Fruit fly (Drosophila melanogaster) whole organism, wandering third instar larva: Measurements from ENCODE around the gene RpL13A.

Source experiments
- CG32264 ChIP-seq: fragments of 200-800 bp; sonication (Bioruptor generic); optimal IDR thresholded peaks from 2 replicates; lab custom pipeline; 2016; ENCODE audit warnings: missing biosample characterization, missing genetic modification characterization
- CG9705 ChIP-seq: fragments of 200-800 bp; sonication (Bioruptor generic); optimal IDR thresholded peaks from 2 replicates; lab custom pipeline; 2018; ENCODE audit warnings: missing biosample characterization, mild to moderate bottlenecking, missing genetic modification characterization
- CrebA ChIP-seq: fragments of 200-800 bp; sonication (Bioruptor generic); optimal IDR thresholded peaks from 2 replicates; lab custom pipeline; 2016; ENCODE audit warnings: missing biosample characterization, mild to moderate bottlenecking, missing genetic modification characterization, borderline replicate concordance
- Dfd ChIP-seq: fragments of >200 bp; optimal IDR thresholded peaks from 2 replicates; lab custom pipeline; 2017; ENCODE audit warnings: missing biosample characterization, missing genetic modification characterization
- Dif ChIP-seq: fragments of 200-275, 200-300 bp; sonication (Bioruptor generic); optimal IDR thresholded peaks from 2 replicates; lab custom pipeline; 2018; ENCODE audit warnings: missing biosample characterization, missing genetic modification characterization; ENCODE audit not compliant: partially characterized antibody
- HLH106 ChIP-seq: fragments of 200-800 bp; optimal IDR thresholded peaks from 3 replicates; lab custom pipeline; 2019; ENCODE audit warnings: missing biosample characterization, mild to moderate bottlenecking, missing genetic modification characterization, moderate library complexity
- Hnf4 ChIP-seq: fragments of 200-800 bp; sonication (Bioruptor generic); optimal IDR thresholded peaks from 2 replicates; lab custom pipeline; 2016; ENCODE audit warnings: missing biosample characterization, mild to moderate bottlenecking, missing genetic modification characterization
- Hr78 ChIP-seq: fragments of >200 bp; optimal IDR thresholded peaks from 2 replicates; lab custom pipeline; 2017; ENCODE audit warnings: missing biosample characterization, missing genetic modification characterization
- Hr83 ChIP-seq: fragments of 200-300 bp; sonication (Bioruptor generic); optimal IDR thresholded peaks from 2 replicates; lab custom pipeline; 2016; ENCODE audit warnings: missing biosample characterization, mild to moderate bottlenecking, missing genetic modification characterization, moderate library complexity; ENCODE audit not compliant: poor library complexity, severe bottlenecking
- Jra ChIP-seq: sonication (Bioruptor generic); optimal IDR thresholded peaks from 2 replicates; lab custom pipeline; 2016; ENCODE audit warnings: missing biosample characterization, missing genetic modification characterization
- Mio ChIP-seq: sonication (Bioruptor generic); optimal IDR thresholded peaks from 2 replicates; lab custom pipeline; 2016; ENCODE audit warnings: missing biosample characterization, missing genetic modification characterization
- Myc ChIP-seq: fragments of >200 bp; optimal IDR thresholded peaks from 2 replicates; lab custom pipeline; 2017
- N ChIP-seq: fragments of >200 bp; optimal IDR thresholded peaks from 2 replicates; lab custom pipeline; 2018; ENCODE audit warnings: missing biosample characterization, missing external identifiers, missing genetic modification characterization
- OdsH ChIP-seq: fragments of 200-800 bp; sonication (Bioruptor generic); optimal IDR thresholded peaks from 2 replicates; lab custom pipeline; 2016; ENCODE audit warnings: missing biosample characterization, mild to moderate bottlenecking, missing genetic modification characterization
- Rel ChIP-seq, 2 experiments: fragments of 200-800 bp; sonication (Bioruptor generic) in 1 of 2; optimal IDR thresholded peaks; 2 replicates in 1 of 2; 3 replicates in 1 of 2; lab custom pipeline; 2016 to 2019; ENCODE audit warnings: mild to moderate bottlenecking in 2 of 2, missing biosample characterization in 2 of 2, missing genetic modification characterization in 2 of 2, moderate library complexity in 1 of 2
- Sp1 ChIP-seq: fragments of 200-800 bp; sonication (Bioruptor generic); optimal IDR thresholded peaks from 3 replicates; lab custom pipeline; 2019; ENCODE audit warnings: missing biosample characterization, mild to moderate bottlenecking, missing genetic modification characterization, moderate library complexity
- Vsx2 ChIP-seq: fragments of 200-300, 225-300 bp; sonication (Bioruptor generic); optimal IDR thresholded peaks from 2 replicates; lab custom pipeline; 2018; ENCODE audit warnings: missing biosample characterization, missing genetic modification characterization; ENCODE audit not compliant: partially characterized antibody
- br ChIP-seq: fragments of 200-800 bp; sonication (Bioruptor generic); optimal IDR thresholded peaks from 2 replicates; lab custom pipeline; 2016; ENCODE audit warnings: missing biosample characterization, missing genetic modification characterization
- brk ChIP-seq: fragments of 200-800 bp; sonication (Bioruptor generic); optimal IDR thresholded peaks from 2 replicates; lab custom pipeline; 2016; ENCODE audit warnings: missing biosample characterization, mild to moderate bottlenecking, missing genetic modification characterization
- dl ChIP-seq, 2 experiments: fragments of 175-275, 200-275 bp in 1 of 2; fragments of 200-275 bp in 1 of 2; sonication (Bioruptor generic); optimal IDR thresholded peaks; lab custom pipeline; 2018; ENCODE audit warnings: mild to moderate bottlenecking in 2 of 2, missing biosample characterization in 2 of 2, missing genetic modification characterization in 2 of 2, moderate library complexity in 2 of 2; ENCODE audit not compliant: partially characterized antibody in 2 of 2, insufficient read depth in 1 of 2
- dmrt93B ChIP-seq: fragments of 200-800 bp; sonication (Bioruptor generic); optimal IDR thresholded peaks from 2 replicates; lab custom pipeline; 2018; ENCODE audit warnings: missing biosample characterization, mild to moderate bottlenecking, missing genetic modification characterization
- dsf ChIP-seq: sonication (Bioruptor generic); optimal IDR thresholded peaks from 2 replicates; lab custom pipeline; 2016; ENCODE audit warnings: missing biosample characterization, missing genetic modification characterization, borderline replicate concordance
- ey ChIP-seq: fragments of 200-800 bp; sonication (Bioruptor generic); optimal IDR thresholded peaks from 2 replicates; lab custom pipeline; 2016; ENCODE audit warnings: missing biosample characterization, missing genetic modification characterization
- foxo ChIP-seq, 2 experiments: fragments of 200-800 bp; sonication (Bioruptor generic); optimal IDR thresholded peaks; 2 replicates in 1 of 2; 3 replicates in 1 of 2; lab custom pipeline; 2016 to 2017; ENCODE audit warnings: missing biosample characterization in 2 of 2, missing genetic modification characterization in 2 of 2
- h ChIP-seq: fragments of 200-800 bp; sonication (Bioruptor generic); optimal IDR thresholded peaks from 3 replicates; lab custom pipeline; 2016; ENCODE audit warnings: missing biosample characterization, mild to moderate bottlenecking, missing genetic modification characterization
- jim ChIP-seq: fragments of 175-275, 200-325 bp; sonication (Bioruptor generic); optimal IDR thresholded peaks from 2 replicates; lab custom pipeline; 2016; ENCODE audit warnings: missing biosample characterization, mild to moderate bottlenecking, missing genetic modification characterization
- lola ChIP-seq: fragments of >200 bp; optimal IDR thresholded peaks from 2 replicates; lab custom pipeline; 2017; ENCODE audit warnings: missing biosample characterization, missing genetic modification characterization
- pan ChIP-seq: fragments of >200 bp; optimal IDR thresholded peaks from 2 replicates; lab custom pipeline; 2017
- psq ChIP-seq: fragments of 200-800 bp; sonication (Bioruptor generic); optimal IDR thresholded peaks from 3 replicates; lab custom pipeline; 2017; ENCODE audit warnings: missing biosample characterization, mild to moderate bottlenecking, missing genetic modification characterization, moderate library complexity
- rgr ChIP-seq: fragments of 200-800 bp; sonication (Bioruptor generic); optimal IDR thresholded peaks from 3 replicates; lab custom pipeline; 2016; ENCODE audit warnings: missing biosample characterization, mild to moderate bottlenecking, missing genetic modification characterization
- sage ChIP-seq: fragments of 200-800 bp; sonication (Bioruptor generic); optimal IDR thresholded peaks from 2 replicates; lab custom pipeline; 2016; ENCODE audit warnings: missing biosample characterization, mild to moderate bottlenecking, missing genetic modification characterization
- tai ChIP-seq: sonication (Bioruptor generic); optimal IDR thresholded peaks from 2 replicates; lab custom pipeline; 2016; ENCODE audit warnings: missing biosample characterization, missing genetic modification characterization
- usp ChIP-seq: fragments of >200 bp; optimal IDR thresholded peaks from 2 replicates; lab custom pipeline; 2017; ENCODE audit warnings: missing biosample characterization, missing genetic modification characterization
- woc ChIP-seq: sonication (Bioruptor generic); optimal IDR thresholded peaks from 2 replicates; lab custom pipeline; 2016; ENCODE audit warnings: missing biosample characterization, mild to moderate bottlenecking, missing genetic modification characterization

The RpL13A gene

DNA sequence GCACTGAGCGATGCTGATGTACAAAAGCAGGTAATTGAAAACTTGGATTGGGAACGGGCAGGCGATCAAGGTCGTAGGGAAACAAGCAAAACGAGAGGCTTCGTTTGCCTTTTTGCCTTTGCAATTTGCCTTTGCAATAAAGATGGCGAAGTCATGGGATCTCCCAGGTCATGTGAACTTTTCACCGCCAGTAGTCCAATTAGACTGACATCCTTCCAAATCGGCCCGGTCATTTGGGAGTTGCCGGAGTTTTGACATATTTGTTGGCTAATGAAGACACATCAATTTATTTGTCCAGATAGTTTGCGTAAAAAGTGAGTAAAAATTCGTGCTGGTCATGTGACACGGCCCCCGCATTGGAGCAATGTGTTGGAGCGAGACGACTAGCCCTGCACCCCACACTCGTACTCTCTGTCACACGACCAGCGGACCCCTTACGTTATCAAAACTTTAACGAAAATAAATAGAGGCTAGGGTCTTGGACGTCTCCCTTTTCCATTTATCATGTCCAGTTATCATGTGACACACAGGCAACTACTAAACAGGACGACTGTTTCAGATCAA is 32.2 kb upstream of the RpL13A start:
- TF ChIP-seq Sp1 (GFP tag; lab: Kevin White, UChicago): no peak
- TF ChIP-seq Rel (GFP tag; optimal IDR thresholded peaks at IDR 0.05; lab: Kevin White, UChicago): no peak
- TF ChIP-seq Rel (tag; optimal IDR thresholded peaks at IDR 0.05; lab: Kevin White, UChicago): peak; percentile 44

DNA sequence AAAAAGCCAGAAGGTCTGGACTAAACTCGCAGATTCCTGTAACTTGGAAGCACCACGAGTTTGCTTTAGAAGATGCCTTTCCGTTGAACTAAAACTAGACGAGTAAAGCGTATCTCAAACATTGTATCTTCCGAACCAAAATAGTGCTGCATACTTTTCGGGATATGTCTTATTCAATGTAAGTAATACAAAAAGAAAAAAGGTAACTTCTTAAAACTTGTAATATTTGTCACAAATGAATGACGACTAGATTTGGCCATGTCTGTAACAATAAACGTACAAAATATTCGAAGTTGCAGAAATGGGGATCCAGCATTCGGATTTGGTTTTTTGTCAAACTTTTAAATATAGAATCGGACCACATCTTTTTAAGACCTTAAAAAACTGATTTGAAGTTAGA is 29.4 kb upstream of the RpL13A start:
- no peak for TF ChIP-seq brk (GFP tag; lab: Kevin White, UChicago)
- TF ChIP-seq Myc (lab: Kevin White, UChicago): peak; percentile 31
- TF ChIP-seq lola: no peak
- no peak for TF ChIP-seq dl (GFP tag; optimal IDR thresholded peaks at IDR 0.05; lab: Kevin White, UChicago; ENCODE audit: insufficient read depth in 1 of 2, partially characterized antibody in 2 of 2)
- no peak for TF ChIP-seq h (GFP tag; lab: Kevin White, UChicago)
- peak; percentile 3 for TF ChIP-seq N (GFP tag; lab: Kevin White, UChicago)

DNA sequence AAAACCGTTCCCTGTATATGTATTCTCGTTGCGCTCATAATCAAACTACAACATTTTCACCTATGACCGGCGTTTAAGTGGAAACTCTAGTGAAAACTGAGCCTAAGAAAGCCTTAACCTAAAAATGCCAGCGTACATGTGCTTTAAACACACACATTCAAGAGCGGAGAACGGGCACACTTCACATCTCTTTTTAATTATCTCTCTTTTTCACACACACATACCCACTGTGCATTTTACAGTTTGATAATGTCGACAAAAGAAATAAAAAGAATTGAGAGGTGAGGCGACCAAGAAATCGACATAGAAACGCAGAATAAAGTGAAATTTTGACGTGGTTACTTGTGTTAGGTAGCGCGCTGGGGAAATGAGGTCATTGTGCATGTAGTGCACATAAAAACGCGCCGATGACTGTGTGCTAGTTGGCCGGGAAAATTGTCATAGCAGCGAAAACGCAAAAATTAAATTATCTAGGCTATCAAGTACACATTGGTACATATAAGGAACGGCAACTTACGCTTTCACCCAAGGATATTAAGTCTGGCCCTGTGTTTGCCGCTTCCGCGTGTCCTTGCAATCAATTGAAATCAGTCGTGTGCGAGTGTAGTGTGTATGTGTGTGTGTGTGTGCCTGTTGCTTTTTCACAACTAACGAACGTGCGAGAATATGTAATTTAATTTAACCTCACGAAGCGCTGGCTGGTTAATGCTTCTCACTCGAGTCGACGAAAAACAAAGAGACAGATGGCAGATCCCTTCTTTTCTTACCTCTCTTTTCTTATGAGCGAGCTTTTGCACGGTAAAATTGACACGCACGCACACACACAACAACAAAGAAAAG is 24.5 kb upstream of the RpL13A start:
- TF ChIP-seq CG9705 (no peak), dl (GFP tag; optimal IDR thresholded peaks at IDR 0.05; lab: Kevin White, UChicago; ENCODE audit: insufficient read depth in 1 of 2, partially characterized antibody in 2 of 2) (peak in 1 of 2 experiments; percentile 56), Vsx2 (no peak), HLH106 (tag; lab: Kevin White, UChicago) (no peak), Jra (GFP tag; lab: Kevin White, UChicago) (no peak), Hr83 (GFP tag; lab: Kevin White, UChicago) (peak; percentile 27), sage (GFP tag; lab: Kevin White, UChicago) (no peak), brk (GFP tag; lab: Kevin White, UChicago) (no peak), usp (GFP tag; lab: Kevin White, UChicago) (no peak), Dfd (GFP tag; lab: Kevin White, UChicago) (no peak), psq (no peak), woc (peak; percentile 1), Hnf4 (no peak), foxo (GFP tag; optimal IDR thresholded peaks at IDR 0.05; lab: Kevin White, UChicago) (no peak), Hr78 (no peak), jim (GFP tag; lab: Kevin White, UChicago) (peak; percentile 55), Sp1 (GFP tag; lab: Kevin White, UChicago) (no peak), OdsH (peak; percentile 16), dsf (GFP tag; lab: Kevin White, UChicago) (no peak), h (GFP tag; lab: Kevin White, UChicago) (no peak), Myc (lab: Kevin White, UChicago) (peak; percentile 39), Mio (GFP tag; lab: Kevin White, UChicago) (no peak), rgr (GFP tag; lab: Kevin White, UChicago) (no peak), CrebA (GFP tag; lab: Kevin White, UChicago) (no peak), br (GFP tag; lab: Kevin White, UChicago) (no peak), pan (lab: Kevin White, UChicago) (no peak), tai (GFP tag; lab: Kevin White, UChicago) (no peak), dmrt93B (GFP tag; lab: Kevin White, UChicago) (no peak), Dif (peak; percentile 6), ey (GFP tag; lab: Kevin White, UChicago) (no peak), CG32264 (no peak)
